Worm (Caenorhabditis elegans): ENCODE data around the gene unc-84.
A peak's percentile ranks its signal among the peaks of the same experiment; 100 is the strongest.

unc-84 gene

ce11 chrX:13589735-13590134 lies 5.2 kb downstream of the unc-84 start, which contains the start of gene col-9:
TSS of gene col-9 (plus strand) at chrX:13590035.
- TF ChIP-seq pag-3 (tag; optimal IDR thresholded peaks at IDR 0.05; ENCODE audit: borderline replicate concordance) (no peak), ttx-3 (tag; optimal IDR thresholded peaks at IDR 0.05) (no peak), sdc-2 (tag; optimal IDR thresholded peaks at IDR 0.05) (no peak), sox-2 (GFP tag; IDR thresholded peaks at IDR 0.05) (no peak), ceh-24 (tag; optimal IDR thresholded peaks at IDR 0.05) (no peak), fkh-10 (GFP tag; optimal IDR thresholded peaks at IDR 0.05) (no peak), fkh-6 (tag; optimal IDR thresholded peaks at IDR 0.05) (no peak), hlh-15 (tag; optimal IDR thresholded peaks at IDR 0.05) (no peak)

- TF ChIP-seq pag-3 (tag; optimal IDR thresholded peaks at IDR 0.05; ENCODE audit: borderline replicate concordance), result peak; percentile 36
- no peak for TF ChIP-seq pat-9 (tag; optimal IDR thresholded peaks at IDR 0.05)
- TF ChIP-seq C08G9.2 (tag; optimal IDR thresholded peaks at IDR 0.05), result peak; percentile 41
Measured at ce11 chrX:13590688-13591087, 6.1 kb downstream of the unc-84 start.

- no peak for TF ChIP-seq Y22D7AL.16 (tag; optimal IDR thresholded peaks at IDR 0.05)
Measured at ce11 chrX:13591175-13591574, 6.6 kb downstream of the unc-84 start, which contains the start of gene col-44. TSS of gene col-44 (plus strand) at chrX:13591475.

- TF ChIP-seq sox-2 (GFP tag; IDR thresholded peaks at IDR 0.05), result no peak
- no peak for TF ChIP-seq unc-55 (GFP tag; optimal IDR thresholded peaks at IDR 0.05)
- no peak for TF ChIP-seq ztf-16 (tag; optimal IDR thresholded peaks at IDR 0.05)
- no peak for TF ChIP-seq hlh-15 (tag; optimal IDR thresholded peaks at IDR 0.05)
- TF ChIP-seq ceh-2 (tag; optimal IDR thresholded peaks at IDR 0.05), result no peak
- TF ChIP-seq gmeb-2 (tag; optimal IDR thresholded peaks at IDR 0.05), result no peak
- no peak for TF ChIP-seq F13H6.1 (tag; optimal IDR thresholded peaks at IDR 0.05)
Measured at ce11 chrX:13591953-13592352, 7.4 kb downstream of the unc-84 start.

ce11 chrX:13592367-13592766 lies 7.8 kb downstream of the unc-84 start, which contains the start of gene F54B11.4:
TSS of gene F54B11.4 (plus strand) at chrX:13592667.
- TF ChIP-seq pat-9 (tag; optimal IDR thresholded peaks at IDR 0.05) (no peak), ztf-16 (tag; optimal IDR thresholded peaks at IDR 0.05) (no peak), odd-2 (tag; optimal IDR thresholded peaks at IDR 0.05) (no peak), Y22D7AL.16 (tag; optimal IDR thresholded peaks at IDR 0.05) (no peak), pqm-1 (tag; optimal IDR thresholded peaks at IDR 0.05) (no peak), hlh-15 (tag; optimal IDR thresholded peaks at IDR 0.05) (no peak), hlh-8 (tag; optimal IDR thresholded peaks at IDR 0.05) (no peak), pax-1 (tag; optimal IDR thresholded peaks at IDR 0.05) (no peak), K09A11.1 (tag; optimal IDR thresholded peaks at IDR 0.05; ENCODE audit: insufficient read depth) (no peak), madf-2 (tag; optimal IDR thresholded peaks at IDR 0.05) (no peak), dmd-4 (tag; optimal IDR thresholded peaks at IDR 0.05; ENCODE audit: borderline replicate concordance) (no peak), sox-4 (tag; optimal IDR thresholded peaks at IDR 0.05) (no peak), ref-2 (tag; optimal IDR thresholded peaks at IDR 0.05) (no peak), elt-4 (tag; optimal IDR thresholded peaks at IDR 0.05) (no peak), hlh-13 (GFP tag; optimal IDR thresholded peaks at IDR 0.05) (no peak), ceh-9 (tag; optimal IDR thresholded peaks at IDR 0.05) (no peak), ceh-19 (GFP tag; optimal IDR thresholded peaks at IDR 0.05) (no peak)

ce11 chrX:13596003-13596767 lies 11.6 kb downstream of the unc-84 start, which contains the start of gene F54B11.5:
TSS of gene F54B11.5 (minus strand) at chrX:13596068.
- no peak for TF ChIP-seq lin-11 (tag; optimal IDR thresholded peaks at IDR 0.05)
- no peak for TF ChIP-seq F13H6.1 (tag; optimal IDR thresholded peaks at IDR 0.05)
- TF ChIP-seq ceh-14 (tag; optimal IDR thresholded peaks at IDR 0.05), result no peak
- no peak for TF ChIP-seq hlh-6 (tag; optimal IDR thresholded peaks at IDR 0.05)
- peak; percentile 46 for TF ChIP-seq elt-2 (tag; optimal IDR thresholded peaks at IDR 0.05)
- no peak for TF ChIP-seq odd-2 (tag; optimal IDR thresholded peaks at IDR 0.05)
- TF ChIP-seq madf-2 (tag; optimal IDR thresholded peaks at IDR 0.05), result no peak
- TF ChIP-seq ceh-34 (tag; optimal IDR thresholded peaks at IDR 0.05), result no peak
- TF ChIP-seq ceh-48 (tag; optimal IDR thresholded peaks at IDR 0.05), result no peak
- TF ChIP-seq tbx-2 (tag; optimal IDR thresholded peaks at IDR 0.05), result peak; percentile 22
- TF ChIP-seq ceh-18 (tag; optimal IDR thresholded peaks at IDR 0.05), result no peak
- no peak for TF ChIP-seq hlh-8 (tag; optimal IDR thresholded peaks at IDR 0.05)
- no peak for TF ChIP-seq K02D7.2 (tag; optimal IDR thresholded peaks at IDR 0.05)
- no peak for TF ChIP-seq eyg-1 (tag; optimal IDR thresholded peaks at IDR 0.05)
- TF ChIP-seq T23F11.4 (GFP tag; optimal IDR thresholded peaks at IDR 0.05), result no peak
- peak; percentile 29 for TF ChIP-seq nfya-1 (tag; optimal IDR thresholded peaks at IDR 0.05)
- TF ChIP-seq zip-5 (tag; optimal IDR thresholded peaks at IDR 0.05), result no peak
